Worm (Caenorhabditis elegans): ENCODE measurements around the gene shc-2.
A peak's percentile ranks its signal among the peaks of the same experiment; 100 is the strongest.

Gene shc-2

ce11 chrII:4985961-4986503 is 17.1 kb downstream of the shc-2 start (continued):
- TF ChIP-seq jun-1 (tag; optimal IDR thresholded peaks at IDR 0.05) (no peak), fkh-8 (tag; optimal IDR thresholded peaks at IDR 0.05) (no peak), lin-15B (tag; optimal IDR thresholded peaks at IDR 0.05) (no peak), ceh-88 (GFP tag; IDR thresholded peaks at IDR 0.05) (no peak), aly-2 (tag; optimal IDR thresholded peaks at IDR 0.05) (no peak), snpc-4 (tag; optimal IDR thresholded peaks at IDR 0.05) (no peak), swsn-7 (tag; optimal IDR thresholded peaks at IDR 0.05) (no peak), ceh-8 (GFP tag; optimal IDR thresholded peaks at IDR 0.05) (no peak), egl-13 (tag; optimal IDR thresholded peaks at IDR 0.05) (no peak), ets-5 (GFP tag; IDR thresholded peaks at IDR 0.05) (no peak), lin-14 (GFP tag; optimal IDR thresholded peaks at IDR 0.05) (peak; percentile 22), dsc-1 (tag; optimal IDR thresholded peaks at IDR 0.05) (no peak), C34B4.2 (tag; optimal IDR thresholded peaks at IDR 0.05) (no peak), sptf-1 (tag; optimal IDR thresholded peaks at IDR 0.05) (no peak), zag-1 (tag; optimal IDR thresholded peaks at IDR 0.05) (no peak), dpl-1 (GFP tag; optimal IDR thresholded peaks at IDR 0.05) (no peak), nhr-71 (tag; optimal IDR thresholded peaks at IDR 0.05) (peak; percentile 20), lir-3 (tag; optimal IDR thresholded peaks at IDR 0.05; ENCODE audit: poor library complexity) (no peak), nhr-11 (tag; optimal IDR thresholded peaks at IDR 0.05) (no peak), blmp-1 (tag; optimal IDR thresholded peaks at IDR 0.05) (peak; percentile 33), lin-35 (GFP tag; optimal IDR thresholded peaks at IDR 0.05) (peak in 1 of 2 experiments; percentile 55), nhr-12 (tag; optimal IDR thresholded peaks at IDR 0.05) (no peak), xbp-1 (tag; optimal IDR thresholded peaks at IDR 0.05) (no peak), elt-3 (tag; optimal IDR thresholded peaks at IDR 0.05) (peak in 1 of 6 experiments; percentile 25), tlp-1 (tag; optimal IDR thresholded peaks at IDR 0.05) (no peak), snu-23 (GFP tag; optimal IDR thresholded peaks at IDR 0.05) (peak; percentile 3), grh-1 (GFP tag; IDR thresholded peaks at IDR 0.05) (no peak), nhr-20 (tag; optimal IDR thresholded peaks at IDR 0.05) (peak; percentile 34), F16B12.6 (tag; optimal IDR thresholded peaks at IDR 0.05) (no peak), irx-1 (tag; optimal IDR thresholded peaks at IDR 0.05) (no peak)

- TF ChIP-seq C34B4.2 (tag; optimal IDR thresholded peaks at IDR 0.05): no peak
- TF ChIP-seq egl-13 (tag; optimal IDR thresholded peaks at IDR 0.05): no peak
- TF ChIP-seq swsn-7 (tag; optimal IDR thresholded peaks at IDR 0.05): no peak
- TF ChIP-seq dpl-1 (GFP tag; optimal IDR thresholded peaks at IDR 0.05): no peak
- TF ChIP-seq tbx-2 (tag; optimal IDR thresholded peaks at IDR 0.05): no peak
- no peak for TF ChIP-seq ceh-90 (tag; optimal IDR thresholded peaks at IDR 0.05)
- TF ChIP-seq hpl-2 (GFP tag; optimal IDR thresholded peaks at IDR 0.05): no peak
- TF ChIP-seq nhr-28 (tag; optimal IDR thresholded peaks at IDR 0.05): no peak
- TF ChIP-seq unc-130 (tag; optimal IDR thresholded peaks at IDR 0.05): no peak
- TF ChIP-seq unc-86 (tag; optimal IDR thresholded peaks at IDR 0.05): no peak
- TF ChIP-seq unc-98 (GFP tag; IDR thresholded peaks at IDR 0.05): no peak
- no peak for TF ChIP-seq C04F5.9 (tag; optimal IDR thresholded peaks at IDR 0.05)
- TF ChIP-seq nhr-90 (tag; optimal IDR thresholded peaks at IDR 0.05; ENCODE audit: poor library complexity): no peak
- no peak for TF ChIP-seq nhr-237 (tag; optimal IDR thresholded peaks at IDR 0.05)
- TF ChIP-seq ztf-11 (tag; optimal IDR thresholded peaks at IDR 0.05): no peak
- TF ChIP-seq pax-3 (tag; optimal IDR thresholded peaks at IDR 0.05): no peak
- no peak for TF ChIP-seq nhr-76 (tag; optimal IDR thresholded peaks at IDR 0.05)
- TF ChIP-seq nhr-77 (tag; optimal IDR thresholded peaks at IDR 0.05): no peak
Measured at ce11 chrII:4986664-4987063, 17.7 kb downstream of the shc-2 start.
